Fruit fly (Drosophila melanogaster): ENCODE measurements around the gene CG17982.

Gene CG17982

dm6 chrX:8147649-8148048, 4.0 kb upstream of the CG17982 start, which contains the start of gene CG15336:
Gene CG15336, plus strand, starts transcription at chrX:8147949.
- TF ChIP-seq CG32121 (GFP tag; IDR thresholded peaks at IDR 0.05) = no peak
- no peak for TF ChIP-seq gl (tag; optimal IDR thresholded peaks at IDR 0.05)
- no peak for TF ChIP-seq EcR (GFP tag; optimal IDR thresholded peaks at IDR 0.05)
- no peak for TF ChIP-seq CG34367 (tag; optimal IDR thresholded peaks at IDR 0.05)
- TF ChIP-seq CG9948 (tag; optimal IDR thresholded peaks at IDR 0.05) = no peak
- TF ChIP-seq CG8301 (tag; optimal IDR thresholded peaks at IDR 0.05) = no peak
- no peak for TF ChIP-seq D1 (tag; optimal IDR thresholded peaks at IDR 0.05)
- no peak for TF ChIP-seq CG10348 (GFP tag; IDR thresholded peaks at IDR 0.05)
- TF ChIP-seq CG8159 (tag; optimal IDR thresholded peaks at IDR 0.05) = no peak

- peak; percentile 6 for TF ChIP-seq CG9948 (tag; optimal IDR thresholded peaks at IDR 0.05)
- TF ChIP-seq CG17806 (tag; optimal IDR thresholded peaks at IDR 0.05) = peak; percentile 2
- TF ChIP-seq CG8159 (tag; optimal IDR thresholded peaks at IDR 0.05) = peak; percentile 17
- TF ChIP-seq CG32121 (GFP tag; IDR thresholded peaks at IDR 0.05) = 0 out of 2 replicates have a peak, but pooled peaks have one; percentile 14
- TF ChIP-seq gl (tag; optimal IDR thresholded peaks at IDR 0.05) = no peak
- peak; percentile 29 for TF ChIP-seq CG15710 (tag; optimal IDR thresholded peaks at IDR 0.05)
- TF ChIP-seq Pif1B (GFP tag; optimal IDR thresholded peaks at IDR 0.05) = no peak
These were observed 2.0 kb upstream of the CG17982 start, which contains the start of the genes alpha-PheRS and CG2129 for dm6 chrX:8145501-8146157. Gene alpha-PheRS, minus strand, starts transcription at chrX:8145602. Gene CG2129, plus strand, starts transcription at chrX:8145839.

- TF ChIP-seq CG17806 (tag; optimal IDR thresholded peaks at IDR 0.05) = no peak
These were observed 1.6 kb downstream of the CG17982 start, which contains the start of gene Smox for dm6 chrX:8142067-8142462. Gene Smox, minus strand, starts transcription at chrX:8142279.

- peak; percentile 51; the same call in 1 of the 2 replicates for TF ChIP-seq Ets98B (GFP tag; IDR thresholded peaks at IDR 0.05)
- TF ChIP-seq Pif1A (GFP tag; optimal IDR thresholded peaks at IDR 0.05) = peak; percentile 16
- no peak for TF ChIP-seq Snoo (tag; optimal IDR thresholded peaks at IDR 0.05)
- peak; percentile 93 for TF ChIP-seq CG4496 (GFP tag; IDR thresholded peaks at IDR 0.05)
- peak; percentile 12 for TF ChIP-seq CG8301 (tag; optimal IDR thresholded peaks at IDR 0.05)
- TF ChIP-seq CG9948 (tag; optimal IDR thresholded peaks at IDR 0.05) = no peak
- peak; percentile 40 for TF ChIP-seq EcR (GFP tag; optimal IDR thresholded peaks at IDR 0.05)
- TF ChIP-seq fd96Ca (GFP tag; IDR thresholded peaks at IDR 0.05) = peak; percentile 5; the same call in 1 of the 3 replicates
- TF ChIP-seq CG34367 (tag; optimal IDR thresholded peaks at IDR 0.05) = no peak
- TF ChIP-seq D1 (tag; optimal IDR thresholded peaks at IDR 0.05) = no peak
- TF ChIP-seq CG10348 (GFP tag; IDR thresholded peaks at IDR 0.05) = 0 out of 2 replicates have a peak, but pooled peaks have one; percentile 20
- TF ChIP-seq CG14655 (GFP tag; optimal IDR thresholded peaks at IDR 0.05) = no peak
- TF ChIP-seq CG32121 (GFP tag; IDR thresholded peaks at IDR 0.05) = peak; percentile 66
- peak; percentile 17 for TF ChIP-seq CG8159 (tag; optimal IDR thresholded peaks at IDR 0.05)
- TF ChIP-seq rn (GFP tag; IDR thresholded peaks at IDR 0.05) = no peak
- peak; percentile 4 for TF ChIP-seq CG15710 (tag; optimal IDR thresholded peaks at IDR 0.05)
- TF ChIP-seq CG12605 (GFP tag; IDR thresholded peaks at IDR 0.05) = peak; percentile 54
- no peak for TF ChIP-seq gl (tag; optimal IDR thresholded peaks at IDR 0.05)
- peak; percentile 94 for TF ChIP-seq CG13204 (GFP tag; optimal IDR thresholded peaks at IDR 0.05)
- TF ChIP-seq CG17806 (tag; optimal IDR thresholded peaks at IDR 0.05) = no peak
- TF ChIP-seq Pif1B (GFP tag; optimal IDR thresholded peaks at IDR 0.05) = no peak
These were observed 2.1 kb downstream of the CG17982 start for dm6 chrX:8141353-8142066.

- TF ChIP-seq D1 (tag; optimal IDR thresholded peaks at IDR 0.05) (no peak), CG10348 (GFP tag; IDR thresholded peaks at IDR 0.05) (no peak), CG8301 (tag; optimal IDR thresholded peaks at IDR 0.05) (no peak), Pif1B (GFP tag; optimal IDR thresholded peaks at IDR 0.05) (no peak), gl (tag; optimal IDR thresholded peaks at IDR 0.05) (no peak), fd96Ca (GFP tag; IDR thresholded peaks at IDR 0.05) (no peak), Ets98B (GFP tag; IDR thresholded peaks at IDR 0.05) (no peak), Snoo (tag; optimal IDR thresholded peaks at IDR 0.05) (no peak), CG34367 (tag; optimal IDR thresholded peaks at IDR 0.05) (no peak), CG13204 (GFP tag; optimal IDR thresholded peaks at IDR 0.05) (no peak), CG17806 (tag; optimal IDR thresholded peaks at IDR 0.05) (no peak), CG8159 (tag; optimal IDR thresholded peaks at IDR 0.05) (no peak)
These were observed 2.9 kb downstream of the CG17982 start for dm6 chrX:8140707-8141106.

- TF ChIP-seq Pif1B (GFP tag; optimal IDR thresholded peaks at IDR 0.05) (no peak), CG34367 (tag; optimal IDR thresholded peaks at IDR 0.05) (no peak), CG8159 (tag; optimal IDR thresholded peaks at IDR 0.05) (no peak), CG13204 (GFP tag; optimal IDR thresholded peaks at IDR 0.05) (no peak), CG9948 (tag; optimal IDR thresholded peaks at IDR 0.05) (no peak), CG12605 (GFP tag; IDR thresholded peaks at IDR 0.05) (no peak), fd96Ca (GFP tag; IDR thresholded peaks at IDR 0.05) (no peak), Pif1A (GFP tag; optimal IDR thresholded peaks at IDR 0.05) (no peak), CG8301 (tag; optimal IDR thresholded peaks at IDR 0.05) (no peak), Ets98B (GFP tag; IDR thresholded peaks at IDR 0.05) (no peak), CG14655 (GFP tag; optimal IDR thresholded peaks at IDR 0.05) (no peak), EcR (GFP tag; optimal IDR thresholded peaks at IDR 0.05) (no peak), gl (tag; optimal IDR thresholded peaks at IDR 0.05) (no peak), Snoo (tag; optimal IDR thresholded peaks at IDR 0.05) (no peak), CG32121 (GFP tag; IDR thresholded peaks at IDR 0.05) (no peak), CG15710 (tag; optimal IDR thresholded peaks at IDR 0.05) (no peak), D1 (tag; optimal IDR thresholded peaks at IDR 0.05) (no peak)
These were observed 6.3 kb downstream of the CG17982 start for dm6 chrX:8137285-8137684.

Measured in whole organism, pupa.